Fruit fly (Drosophila melanogaster) whole organism, embryonic: ENCODE results near the gene Cypl.

Source experiments
- Aef1 ChIP-seq: fragments of 200-800 bp; sonication (Bioruptor generic); IDR thresholded peaks from 3 replicates; pipeline ENCODE4 v1.3.6; 2022; ENCODE audit warnings: missing biosample characterization, missing genetic modification characterization
- CG10267 ChIP-seq: fragments of 200-800 bp; sonication (Bioruptor generic); optimal IDR thresholded peaks from 2 replicates; lab custom pipeline; 2018; ENCODE audit warnings: missing biosample characterization, mild to moderate bottlenecking, missing genetic modification characterization, moderate library complexity
- CG10959 ChIP-seq: fragments of 200-800 bp; sonication (Bioruptor generic); IDR thresholded peaks from 2 replicates; pipeline ENCODE4 v1.3.6; 2022; ENCODE audit warnings: missing biosample characterization, missing genetic modification characterization
- CG11085 ChIP-seq: fragments of 200-800 bp; sonication (Bioruptor generic); IDR thresholded peaks from 2 replicates; pipeline ENCODE4 v1.3.6; 2022; ENCODE audit warnings: missing biosample characterization, missing genetic modification characterization
- CG11398 ChIP-seq: fragments of 200-800 bp; sonication (Bioruptor generic); optimal IDR thresholded peaks from 2 replicates; lab custom pipeline; 2016; ENCODE audit warnings: missing biosample characterization, missing genetic modification characterization
- CG11504 ChIP-seq: fragments of 200-800 bp; sonication (Bioruptor generic); optimal IDR thresholded peaks from 3 replicates; lab custom pipeline; 2019; ENCODE audit warnings: missing biosample characterization, mild to moderate bottlenecking, missing genetic modification characterization, moderate library complexity
- CG14710 ChIP-seq: fragments of 200-800 bp; sonication (Bioruptor generic); optimal IDR thresholded peaks from 3 replicates; lab custom pipeline; 2019; ENCODE audit warnings: missing biosample characterization, mild to moderate bottlenecking, missing genetic modification characterization, moderate library complexity
- CG1529 ChIP-seq: fragments of 200-800 bp; sonication (Bioruptor generic); optimal IDR thresholded peaks from 3 replicates; lab custom pipeline; 2018; ENCODE audit warnings: missing biosample characterization, missing genetic modification characterization
- CG17385 ChIP-seq: fragments of 200-800 bp; sonication (Bioruptor generic); optimal IDR thresholded peaks from 3 replicates; lab custom pipeline; 2018; ENCODE audit warnings: missing biosample characterization, mild to moderate bottlenecking, missing genetic modification characterization
- CG17802 ChIP-seq: fragments of 200-800 bp; sonication (Bioruptor generic); optimal IDR thresholded peaks from 2 replicates; lab custom pipeline; 2018; ENCODE audit warnings: missing biosample characterization, mild to moderate bottlenecking, missing genetic modification characterization, moderate library complexity
- CG1832 ChIP-seq: fragments of 200-800 bp; sonication (Bioruptor generic); optimal IDR thresholded peaks from 2 replicates; lab custom pipeline; 2017; ENCODE audit warnings: missing biosample characterization, mild to moderate bottlenecking, missing genetic modification characterization, inconsistent platforms
- CG18476 ChIP-seq: fragments of 200-800 bp; sonication (Bioruptor generic); optimal IDR thresholded peaks from 2 replicates; lab custom pipeline; 2016; ENCODE audit warnings: missing biosample characterization, mild to moderate bottlenecking, missing genetic modification characterization
- CG3281 ChIP-seq: fragments of 200-800 bp; sonication (Bioruptor generic); optimal IDR thresholded peaks from 3 replicates; lab custom pipeline; 2017; ENCODE audit warnings: missing biosample characterization, mild to moderate bottlenecking, missing genetic modification characterization
- CG33557 ChIP-seq: fragments of 200-800 bp; sonication (Bioruptor generic); optimal IDR thresholded peaks from 2 replicates; lab custom pipeline; 2019; ENCODE audit warnings: missing biosample characterization, mild to moderate bottlenecking, missing genetic modification characterization, moderate library complexity
- CG34422 ChIP-seq: fragments of 200-800 bp; sonication (Bioruptor generic); IDR thresholded peaks from 3 replicates; pipeline ENCODE4 v1.3.6; 2022; ENCODE audit warnings: missing biosample characterization, missing genetic modification characterization
- CG3726 ChIP-seq: fragments of 200-800 bp; sonication (Bioruptor generic); IDR thresholded peaks from 3 replicates; pipeline ENCODE4, ENCODE4 v1.3.6; 2022; ENCODE audit warnings: missing biosample characterization, missing genetic modification characterization
- CG3838 ChIP-seq: fragments of 200-800 bp; sonication (Bioruptor generic); optimal IDR thresholded peaks from 3 replicates; lab custom pipeline; 2016; ENCODE audit warnings: missing biosample characterization, missing genetic modification characterization
- CG4282 ChIP-seq: fragments of 200-800 bp; sonication (Bioruptor generic); optimal IDR thresholded peaks from 2 replicates; lab custom pipeline; 2016; ENCODE audit warnings: missing biosample characterization, missing genetic modification characterization
- CG4617 ChIP-seq: fragments of 200-800 bp; sonication (Bioruptor generic); optimal IDR thresholded peaks from 3 replicates; lab custom pipeline; 2016; ENCODE audit warnings: missing biosample characterization, missing genetic modification characterization, borderline replicate concordance
- CG6654 ChIP-seq: fragments of 200-800 bp; sonication (Bioruptor generic); optimal IDR thresholded peaks from 2 replicates; lab custom pipeline; 2017; ENCODE audit warnings: missing biosample characterization, mild to moderate bottlenecking, missing genetic modification characterization
- CG6765 ChIP-seq: fragments of 200-800 bp; sonication (Bioruptor generic); optimal IDR thresholded peaks from 3 replicates; lab custom pipeline; 2017; ENCODE audit warnings: missing biosample characterization, mild to moderate bottlenecking, missing genetic modification characterization
- CG7745 ChIP-seq: fragments of 200-800 bp; sonication (Bioruptor generic); optimal IDR thresholded peaks from 2 replicates; lab custom pipeline; 2018; ENCODE audit warnings: missing biosample characterization, mild to moderate bottlenecking, missing genetic modification characterization, moderate library complexity
- CG8089 ChIP-seq: fragments of 200-800 bp; sonication (Bioruptor generic); optimal IDR thresholded peaks from 3 replicates; lab custom pipeline; 2016; ENCODE audit warnings: missing biosample characterization, missing genetic modification characterization
- D19B ChIP-seq: fragments of 200-800 bp; sonication (Bioruptor generic); optimal IDR thresholded peaks from 2 replicates; lab custom pipeline; 2017; ENCODE audit warnings: missing biosample characterization, mild to moderate bottlenecking, missing genetic modification characterization
- Doc3 ChIP-seq: fragments of 200-800 bp; sonication (Bioruptor generic); IDR thresholded peaks from 3 replicates; pipeline ENCODE4 v1.3.6; 2022; ENCODE audit warnings: missing biosample characterization, missing genetic modification characterization; ENCODE audit not compliant: partially characterized antibody
- Gsc ChIP-seq: fragments of 200-800 bp; sonication (Bioruptor generic); IDR thresholded peaks from 2 replicates; pipeline ENCODE4 v1.3.6; 2022; ENCODE audit warnings: missing biosample characterization, missing genetic modification characterization
- Kr ChIP-seq: fragments of 200-800 bp; sonication (Bioruptor generic); optimal IDR thresholded peaks from 2 replicates; lab custom pipeline; 2017; ENCODE audit warnings: missing biosample characterization, mild to moderate bottlenecking, missing genetic modification characterization
- Max ChIP-seq: fragments of 200-800 bp; sonication (Bioruptor generic); optimal IDR thresholded peaks from 2 replicates; lab custom pipeline; 2016; ENCODE audit warnings: missing biosample characterization, mild to moderate bottlenecking, missing genetic modification characterization
- Myb ChIP-seq: fragments of 200-800 bp; sonication (Bioruptor generic); optimal IDR thresholded peaks from 2 replicates; lab custom pipeline; 2016; ENCODE audit warnings: missing biosample characterization, missing genetic modification characterization
- NC2β ChIP-seq: fragments of 200-800 bp; sonication (Bioruptor generic); optimal IDR thresholded peaks from 2 replicates; lab custom pipeline; 2016; ENCODE audit warnings: missing biosample characterization, missing genetic modification characterization
- Rx ChIP-seq: fragments of 200-800 bp; sonication (Bioruptor generic); IDR thresholded peaks from 2 replicates; pipeline ENCODE4 v1.3.6; 2022; ENCODE audit warnings: missing biosample characterization, missing genetic modification characterization
- Sox100B ChIP-seq: fragments of 200-800 bp; sonication (Bioruptor generic); optimal IDR thresholded peaks from 3 replicates; lab custom pipeline; 2018; ENCODE audit warnings: missing biosample characterization, mild to moderate bottlenecking, missing genetic modification characterization
- Sox102F ChIP-seq: fragments of 200-800 bp; sonication (Bioruptor generic); optimal IDR thresholded peaks from 2 replicates; lab custom pipeline; 2018; ENCODE audit warnings: missing biosample characterization, mild to moderate bottlenecking, missing genetic modification characterization, moderate library complexity
- da ChIP-seq: fragments of 200-800 bp; sonication (Bioruptor generic); optimal IDR thresholded peaks from 2 replicates; lab custom pipeline; 2016; ENCODE audit warnings: missing biosample characterization, missing genetic modification characterization
- ham ChIP-seq: fragments of 200-800 bp; sonication (Bioruptor generic); IDR thresholded peaks from 2 replicates; pipeline ENCODE4 v1.3.6; 2022; ENCODE audit warnings: missing biosample characterization, missing genetic modification characterization
- lbe ChIP-seq: fragments of 200-800 bp; sonication (Bioruptor generic); optimal IDR thresholded peaks from 2 replicates; lab custom pipeline; 2016; ENCODE audit warnings: missing biosample characterization, mild to moderate bottlenecking, missing genetic modification characterization
- mld ChIP-seq: fragments of 200-800 bp; sonication (Bioruptor generic); IDR thresholded peaks from 3 replicates; pipeline ENCODE4 v1.3.6; 2022; ENCODE audit warnings: missing biosample characterization, missing genetic modification characterization; ENCODE audit not compliant: partially characterized antibody
- nerfin-1 ChIP-seq: fragments of 200-800 bp; sonication (Bioruptor generic); optimal IDR thresholded peaks from 3 replicates; lab custom pipeline; 2019; ENCODE audit warnings: missing biosample characterization, mild to moderate bottlenecking, missing genetic modification characterization, moderate library complexity
- nerfin-2 ChIP-seq: fragments of 200-800 bp; sonication (Bioruptor generic); IDR thresholded peaks from 2 replicates; pipeline ENCODE4 v1.3.6; 2022; ENCODE audit warnings: missing biosample characterization, missing genetic modification characterization; ENCODE audit not compliant: partially characterized antibody
- oc ChIP-seq: fragments of 200-800 bp; sonication (Bioruptor generic); optimal IDR thresholded peaks from 2 replicates; lab custom pipeline; 2018; ENCODE audit warnings: missing biosample characterization, mild to moderate bottlenecking, missing genetic modification characterization, moderate library complexity
- org-1 ChIP-seq: fragments of 200-800 bp; sonication (Bioruptor generic); optimal IDR thresholded peaks from 2 replicates; lab custom pipeline; 2017; ENCODE audit warnings: missing biosample characterization, missing genetic modification characterization
- p53 ChIP-seq: fragments of 200-800 bp; sonication (Bioruptor generic); optimal IDR thresholded peaks from 2 replicates; lab custom pipeline; 2016; ENCODE audit warnings: missing biosample characterization, missing genetic modification characterization
- pan ChIP-seq, 4 experiments: fragments of >200 bp in 3 of 4; fragments of 200-800 bp in 1 of 4; sonication (Bioruptor generic) in 1 of 4; optimal IDR thresholded peaks in 3 of 4; IDR thresholded peaks in 1 of 4; 2 replicates each; pipeline versions ENCODE4 v1.3.6 to Lab custom; 2017 to 2022; ENCODE audit warnings: missing biosample characterization in 2 of 4, missing genetic modification characterization in 2 of 4, mixed read lengths in 1 of 4
- pfk ChIP-seq: fragments of 200-800 bp; sonication (Bioruptor generic); optimal IDR thresholded peaks from 2 replicates; lab custom pipeline; 2018; ENCODE audit warnings: missing biosample characterization, mild to moderate bottlenecking, missing genetic modification characterization, moderate library complexity
- pzg ChIP-seq: fragments of 200-800 bp; sonication (Bioruptor generic); optimal IDR thresholded peaks from 3 replicates; lab custom pipeline; 2018; ENCODE audit warnings: missing biosample characterization, mild to moderate bottlenecking, missing genetic modification characterization, moderate library complexity
- ranshi ChIP-seq: fragments of 200-800 bp; sonication (Bioruptor generic); IDR thresholded peaks from 2 replicates; pipeline ENCODE4 v1.3.6; 2022; ENCODE audit warnings: missing biosample characterization, missing genetic modification characterization
- sens ChIP-seq: fragments of 200-800 bp; sonication (Bioruptor generic); peaks from one replicate; lab custom pipeline; 2016; ENCODE audit warnings: missing biosample characterization, missing genetic modification characterization
- seq ChIP-seq: fragments of 200-800 bp; sonication (Bioruptor generic); IDR thresholded peaks from 2 replicates; pipeline ENCODE4 v1.3.6; 2022; ENCODE audit warnings: missing biosample characterization, missing genetic modification characterization
- stc ChIP-seq: fragments of 200-800 bp; sonication (Bioruptor generic); IDR thresholded peaks from 2 replicates; pipeline ENCODE4 v1.3.6; 2022; ENCODE audit warnings: missing biosample characterization, missing genetic modification characterization
- trh ChIP-seq: fragments of 200-800 bp; sonication (Bioruptor generic); optimal IDR thresholded peaks from 2 replicates; lab custom pipeline; 2016; ENCODE audit warnings: missing biosample characterization, missing genetic modification characterization
- tup ChIP-seq: fragments of 200-800 bp; sonication (Bioruptor generic); optimal IDR thresholded peaks from 2 replicates; lab custom pipeline; 2016; ENCODE audit warnings: missing biosample characterization, mild to moderate bottlenecking, missing genetic modification characterization, moderate library complexity
- yki ChIP-seq: fragments of >200 bp; optimal IDR thresholded peaks from 3 replicates; lab custom pipeline; 2018

Cypl gene

DNA sequence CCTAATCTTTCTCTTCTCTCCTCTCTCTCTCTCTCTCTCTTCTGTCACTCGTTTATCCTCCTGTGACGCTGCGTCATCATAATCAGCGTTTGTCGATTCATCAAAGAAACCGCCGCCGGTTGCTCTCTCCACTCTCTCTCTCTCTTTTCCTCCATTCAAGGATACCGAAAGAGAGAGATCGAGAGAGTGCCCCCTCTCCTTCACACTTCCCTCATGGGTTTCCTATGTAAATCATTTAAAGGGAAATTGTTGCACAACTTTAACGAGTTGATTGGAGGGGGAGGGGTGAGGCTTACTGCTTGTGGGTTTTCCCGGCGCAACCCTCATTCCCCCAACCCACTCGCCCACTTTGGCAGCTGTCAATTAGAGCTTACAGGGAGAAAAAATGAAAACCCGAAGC lies 1.5 kb upstream of the Cypl start (continued):
- TF ChIP-seq CG11085 (GFP tag; lab: Robert Waterston, UW) = no peak
- no peak for TF ChIP-seq nerfin-2 (GFP tag; lab: Robert Waterston, UW)
- no peak for TF ChIP-seq ham (GFP tag; lab: Robert Waterston, UW)
- TF ChIP-seq seq = no peak
- TF ChIP-seq pfk (GFP tag; lab: Kevin White, UChicago) = no peak
- TF ChIP-seq Rx (GFP tag; lab: Robert Waterston, UW) = no peak
- TF ChIP-seq CG6765 (GFP tag; lab: Kevin White, UChicago) = no peak
- TF ChIP-seq CG6654 (GFP tag; lab: Kevin White, UChicago) = no peak
- TF ChIP-seq CG4617 (GFP tag; lab: Kevin White, UChicago) = no peak
- no peak for TF ChIP-seq Aef1 (GFP tag; lab: Robert Waterston, UW)
- no peak for TF ChIP-seq CG7745 (tag; lab: Kevin White, UChicago)
- TF ChIP-seq CG3838 (GFP tag; lab: Kevin White, UChicago) = no peak
- no peak for TF ChIP-seq pzg (GFP tag; lab: Kevin White, UChicago)
- no peak for TF ChIP-seq CG3726 (GFP tag; lab: Robert Waterston, UW)
- TF ChIP-seq Sox102F (GFP tag; lab: Kevin White, UChicago) = no peak
- no peak for TF ChIP-seq CG34422
- TF ChIP-seq ranshi (GFP tag; lab: Robert Waterston, UW) = no peak
- TF ChIP-seq da (GFP tag; lab: Kevin White, UChicago) = no peak
- TF ChIP-seq sens (GFP tag; lab: Kevin White, UChicago) = peak; percentile 67
- TF ChIP-seq org-1 (GFP tag; lab: Kevin White, UChicago) = no peak
- TF ChIP-seq D19B = no peak
- TF ChIP-seq nerfin-1 (tag; lab: Kevin White, UChicago) = peak; percentile 50
- TF ChIP-seq CG1529 = no peak
- no peak for TF ChIP-seq Myb (GFP tag; lab: Kevin White, UChicago)
- TF ChIP-seq CG1832 = peak; percentile 79
- TF ChIP-seq yki (lab: Kevin White, UChicago) = peak; percentile 85
- no peak for TF ChIP-seq Doc3
- peak; percentile 73 for TF ChIP-seq Kr (GFP tag; lab: Kevin White, UChicago)
- no peak for TF ChIP-seq CG10959 (GFP tag; lab: Robert Waterston, UW)
- TF ChIP-seq CG10267 (tag; lab: Kevin White, UChicago) = no peak
- no peak for TF ChIP-seq Gsc (GFP tag; lab: Robert Waterston, UW)
- TF ChIP-seq CG17802 (tag; lab: Kevin White, UChicago) = no peak
- TF ChIP-seq tup (GFP tag; lab: Kevin White, UChicago) = no peak
- TF ChIP-seq CG8089 (GFP tag; lab: Kevin White, UChicago) = no peak
- TF ChIP-seq CG17385 (GFP tag; lab: Kevin White, UChicago) = no peak
- no peak for TF ChIP-seq NC2β (GFP tag; lab: Kevin White, UChicago)
- no peak for TF ChIP-seq CG3281 (GFP tag; lab: Kevin White, UChicago)
- no peak for TF ChIP-seq Sox100B
- TF ChIP-seq oc (tag; lab: Kevin White, UChicago) = peak; percentile 44
- no peak for TF ChIP-seq lbe (GFP tag; lab: Kevin White, UChicago)
- peak; percentile 96 for TF ChIP-seq CG11504 (tag; lab: Kevin White, UChicago)
- TF ChIP-seq p53 (GFP tag; lab: Kevin White, UChicago) = no peak
- peak in 1 of 2 experiments; percentile 59 for TF ChIP-seq pan (optimal IDR thresholded peaks at IDR 0.05; lab: Kevin White, UChicago)
- peak in 1 of 2 experiments; percentile 51 for TF ChIP-seq pan (GFP tag; optimal IDR thresholded peaks at IDR 0.05 in 1 of 2, IDR thresholded peaks at IDR 0.05 in 1 of 2)
- TF ChIP-seq CG33557 (GFP tag; lab: Kevin White, UChicago) = no peak
- TF ChIP-seq CG18476 (GFP tag; lab: Kevin White, UChicago) = no peak
- no peak for TF ChIP-seq mld (GFP tag; lab: Robert Waterston, UW)
- TF ChIP-seq Max (GFP tag; lab: Kevin White, UChicago) = no peak
- TF ChIP-seq stc (GFP tag; lab: Robert Waterston, UW) = no peak
- no peak for TF ChIP-seq CG4282 (GFP tag; lab: Kevin White, UChicago)
- no peak for TF ChIP-seq CG14710
- no peak for TF ChIP-seq CG11398 (GFP tag; lab: Kevin White, UChicago)
- TF ChIP-seq trh (GFP tag; lab: Kevin White, UChicago) = no peak
